Worm (Caenorhabditis elegans) whole organism, L2 larva: ENCODE data around the gene nhr-119.

Experiments used
- blmp-1 ChIP-seq: sonication (generic microtip); optimal IDR thresholded peaks from 2 replicates; lab custom pipeline; 2017; ENCODE audit warnings: missing genetic modification characterization, mild to moderate bottlenecking, missing compliant biosample characterization, antibody characterized with exemption, moderate library complexity; ENCODE audit not compliant: insufficient read depth
- lin-11 ChIP-seq: fragments of 150-350 bp; sonication (generic microtip); optimal IDR thresholded peaks from 2 replicates; lab custom pipeline; 2014; ENCODE audit warnings: missing biosample characterization, missing genetic modification characterization, inconsistent platforms, mixed read lengths
- mbf-1 ChIP-seq: sonication (generic microtip); optimal IDR thresholded peaks from 2 replicates; lab custom pipeline; 2017; ENCODE audit warnings: missing biosample characterization, missing genetic modification characterization
- mdl-1 ChIP-seq, 2 experiments: fragments of 150-350 bp in 1 of 2; sonication (generic microtip) in 1 of 2; optimal IDR thresholded peaks; 2 replicates each; lab custom pipeline; 2017; ENCODE audit warnings: missing biosample characterization in 2 of 2, missing genetic modification characterization in 2 of 2
- nhr-11 ChIP-seq: fragments of 150-350 bp; optimal IDR thresholded peaks from 2 replicates; lab custom pipeline; 2014; ENCODE audit warnings: missing biosample characterization, missing genetic modification characterization
- nhr-237 ChIP-seq: fragments of 150-350 bp; optimal IDR thresholded peaks from 2 replicates; lab custom pipeline; 2014; ENCODE audit warnings: missing biosample characterization, missing genetic modification characterization
- nhr-25 ChIP-seq: fragments of 150-350 bp; sonication (generic microtip); optimal IDR thresholded peaks from 3 replicates; lab custom pipeline; 2014; ENCODE audit warnings: missing biosample characterization, missing genetic modification characterization
- nhr-77 ChIP-seq: fragments of 150-350 bp; optimal IDR thresholded peaks from 2 replicates; lab custom pipeline; 2014; ENCODE audit warnings: missing biosample characterization, missing genetic modification characterization
- skn-1 ChIP-seq: sonication (generic microtip); optimal IDR thresholded peaks from 2 replicates; lab custom pipeline; 2017; ENCODE audit warnings: missing biosample characterization, missing genetic modification characterization
- sma-9 ChIP-seq, 2 experiments: fragments of 150-350 bp in 1 of 2; sonication (generic microtip) in 1 of 2; optimal IDR thresholded peaks; 2 replicates each; lab custom pipeline; 2014 to 2016; ENCODE audit warnings: missing genetic modification characterization in 2 of 2, mild to moderate bottlenecking in 1 of 2, missing biosample characterization in 1 of 2, missing compliant biosample characterization in 1 of 2, missing genetic modification reagents in 1 of 2, moderate library complexity in 1 of 2
- unc-62 ChIP-seq: fragments of 150-350 bp; optimal IDR thresholded peaks from 2 replicates; lab custom pipeline; 2014; ENCODE audit warnings: missing biosample characterization, missing genetic modification reagents, missing genetic modification characterization
- zag-1 ChIP-seq: fragments of 150-350 bp; optimal IDR thresholded peaks from 2 replicates; lab custom pipeline; 2014; ENCODE audit warnings: missing biosample characterization, missing genetic modification characterization

- TF ChIP-seq unc-62 (GFP tag; lab: Kevin White, UChicago) (no peak), lin-11 (tag; lab: Kevin White, UChicago) (no peak), mdl-1 (tag; optimal IDR thresholded peaks at IDR 0.05; lab: Kevin White, UChicago) (no peak), mbf-1 (no peak), nhr-11 (tag; lab: Kevin White, UChicago) (no peak), sma-9 (GFP tag; optimal IDR thresholded peaks at IDR 0.05; lab: Kevin White, UChicago) (no peak), sma-9 (tag; optimal IDR thresholded peaks at IDR 0.05; lab: Kevin White, UChicago) (no peak), nhr-237 (tag; lab: Kevin White, UChicago) (no peak), nhr-77 (tag; lab: Kevin White, UChicago) (no peak), blmp-1 (no peak), zag-1 (no peak), nhr-25 (tag; lab: Kevin White, UChicago) (no peak), skn-1 (tag; lab: Kevin White, UChicago) (no peak)
Measured at ce11 chrII:2752999-2753398, 47.4 kb downstream of the nhr-119 start, which contains the start of gene F29A7.3.
